Worm (Caenorhabditis elegans): ENCODE measurements around the gene ifb-1.

- TF ChIP-seq C34F6.9 (tag; optimal IDR thresholded peaks at IDR 0.05) = no peak
- TF ChIP-seq unc-62 (GFP tag; optimal IDR thresholded peaks at IDR 0.05) = no peak
- TF ChIP-seq ztf-11 (tag; optimal IDR thresholded peaks at IDR 0.05) = no peak
- no peak for TF ChIP-seq sma-3 (GFP tag; optimal IDR thresholded peaks at IDR 0.05)
- TF ChIP-seq gmeb-1 (tag; optimal IDR thresholded peaks at IDR 0.05) = no peak
- TF ChIP-seq peb-1 (tag; optimal IDR thresholded peaks at IDR 0.05) = no peak
- TF ChIP-seq nhr-237 (tag; optimal IDR thresholded peaks at IDR 0.05) = no peak
Observed at ce11 chrII:5738795-5739194, 26.6 kb upstream of the ifb-1 start, which contains the start of gene hlh-14.

Data from whole organism, L2 larva.